Worm (Caenorhabditis elegans) whole organism, mixed stage, embryonic: ENCODE results near the gene hgrs-1.

Experiments used
- M03D4.4 ChIP-seq: sonication (generic microtip); optimal IDR thresholded peaks from 2 replicates; lab custom pipeline; 2017; ENCODE audit warnings: mild to moderate bottlenecking, missing genetic modification characterization, missing compliant biosample characterization
- bed-3 ChIP-seq: fragments of 200-800 bp; sonication (Bioruptor generic); optimal IDR thresholded peaks from 3 replicates; lab custom pipeline; 2018; ENCODE audit warnings: mild to moderate bottlenecking, missing genetic modification characterization, moderate library complexity, missing compliant biosample characterization
- blmp-1 ChIP-seq: fragments of 150-350 bp; optimal IDR thresholded peaks from 2 replicates; lab custom pipeline; 2014; ENCODE audit warnings: missing biosample characterization, missing genetic modification characterization
- ceh-39 ChIP-seq: fragments of 150-350 bp; optimal IDR thresholded peaks from 2 replicates; lab custom pipeline; 2014; ENCODE audit warnings: missing biosample characterization, missing genetic modification characterization
- ceh-43 ChIP-seq: fragments of 200-800 bp; sonication (Bioruptor generic); optimal IDR thresholded peaks from 2 replicates; lab custom pipeline; 2018; ENCODE audit warnings: mild to moderate bottlenecking, missing genetic modification characterization, moderate library complexity, missing compliant biosample characterization
- ceh-83 ChIP-seq: fragments of 200-800 bp; sonication (Bioruptor generic); optimal IDR thresholded peaks from 2 replicates; lab custom pipeline; 2018; ENCODE audit warnings: mild to moderate bottlenecking, missing genetic modification characterization, missing compliant biosample characterization
- ces-1 ChIP-seq: fragments of 150-350 bp; optimal IDR thresholded peaks from 2 replicates; lab custom pipeline; 2014; ENCODE audit warnings: missing biosample characterization, missing genetic modification reagents, missing genetic modification characterization
- cnd-1 ChIP-seq: fragments of 200-800 bp; sonication (Bioruptor generic); optimal IDR thresholded peaks from 2 replicates; lab custom pipeline; 2018; ENCODE audit warnings: mild to moderate bottlenecking, missing genetic modification characterization, missing compliant biosample characterization
- drap-1 ChIP-seq: fragments of 200-800 bp; sonication (Bioruptor generic); optimal IDR thresholded peaks from 3 replicates; lab custom pipeline; 2018; ENCODE audit warnings: mild to moderate bottlenecking, missing genetic modification characterization, missing compliant biosample characterization
- elt-1 ChIP-seq: sonication (generic microtip); optimal IDR thresholded peaks from 2 replicates; lab custom pipeline; 2017; ENCODE audit warnings: missing genetic modification characterization, mild to moderate bottlenecking, missing compliant biosample characterization, antibody characterized with exemption, moderate library complexity, borderline replicate concordance; ENCODE audit not compliant: insufficient read depth
- elt-3 ChIP-seq: fragments of 150-350 bp; optimal IDR thresholded peaks from 2 replicates; lab custom pipeline; 2014; ENCODE audit warnings: missing biosample characterization, missing genetic modification characterization
- flh-1 ChIP-seq: fragments of 200-800 bp; sonication (Bioruptor generic); optimal IDR thresholded peaks from 2 replicates; lab custom pipeline; 2018; ENCODE audit warnings: mild to moderate bottlenecking, missing genetic modification characterization, moderate library complexity, missing compliant biosample characterization
- ham-2 ChIP-seq: fragments of 200-800 bp; sonication (Bioruptor generic); optimal IDR thresholded peaks from 2 replicates; lab custom pipeline; 2018; ENCODE audit warnings: mild to moderate bottlenecking, missing genetic modification characterization, missing compliant biosample characterization
- hlh-1 ChIP-seq: fragments of 150-350 bp; optimal IDR thresholded peaks from 2 replicates; lab custom pipeline; 2014; ENCODE audit warnings: missing biosample characterization, missing genetic modification reagents, missing genetic modification characterization
- lin-13 ChIP-seq: fragments of 150-350 bp; optimal IDR thresholded peaks from 2 replicates; lab custom pipeline; 2014; ENCODE audit warnings: missing biosample characterization, missing genetic modification characterization
- lin-32 ChIP-seq: fragments of 200-800 bp; sonication (Bioruptor generic); optimal IDR thresholded peaks from 2 replicates; lab custom pipeline; 2018; ENCODE audit warnings: mild to moderate bottlenecking, missing genetic modification characterization, missing compliant biosample characterization
- lsy-2 ChIP-seq: fragments of 150-350 bp; optimal IDR thresholded peaks from 2 replicates; lab custom pipeline; 2014; ENCODE audit warnings: missing biosample characterization, missing genetic modification characterization
- mab-5 ChIP-seq: fragments of 150-350 bp; optimal IDR thresholded peaks from 2 replicates; lab custom pipeline; 2014; ENCODE audit warnings: missing biosample characterization, missing genetic modification characterization
- mep-1 ChIP-seq: fragments of 150-350 bp; optimal IDR thresholded peaks from 2 replicates; lab custom pipeline; 2017; ENCODE audit warnings: missing biosample characterization, missing genetic modification reagents, missing genetic modification characterization, inconsistent platforms
- mls-2 ChIP-seq: sonication (generic microtip); optimal IDR thresholded peaks from 2 replicates; lab custom pipeline; 2016; ENCODE audit warnings: mild to moderate bottlenecking, missing genetic modification characterization, moderate library complexity, missing compliant biosample characterization
- nhr-12 ChIP-seq: fragments of 150-350 bp; optimal IDR thresholded peaks from 2 replicates; lab custom pipeline; 2014; ENCODE audit warnings: missing biosample characterization, missing genetic modification characterization
- nhr-2 ChIP-seq: fragments of 150-350 bp; optimal IDR thresholded peaks from 2 replicates; lab custom pipeline; 2014; ENCODE audit warnings: missing biosample characterization, missing genetic modification characterization
- nhr-237 ChIP-seq: fragments of 150-350 bp; optimal IDR thresholded peaks from 2 replicates; lab custom pipeline; 2014; ENCODE audit warnings: missing biosample characterization, missing genetic modification characterization
- nhr-28 ChIP-seq: fragments of 150-350 bp; optimal IDR thresholded peaks from 2 replicates; lab custom pipeline; 2014; ENCODE audit warnings: missing biosample characterization, missing genetic modification characterization
- nhr-76 ChIP-seq: sonication (generic microtip); optimal IDR thresholded peaks from 2 replicates; lab custom pipeline; 2017; ENCODE audit warnings: missing biosample characterization, missing genetic modification characterization
- pha-4 ChIP-seq: fragments of 150-350 bp; optimal IDR thresholded peaks from 2 replicates; lab custom pipeline; 2018; ENCODE audit warnings: missing biosample characterization, missing genetic modification reagents, missing genetic modification characterization
- sem-2 ChIP-seq: fragments of 200-800 bp; sonication (Bioruptor generic); optimal IDR thresholded peaks from 2 replicates; lab custom pipeline; 2018; ENCODE audit warnings: mild to moderate bottlenecking, missing genetic modification characterization, missing compliant biosample characterization
- snpc-4 ChIP-seq: fragments of 150-350 bp; optimal IDR thresholded peaks from 2 replicates; lab custom pipeline; 2014; ENCODE audit warnings: missing biosample characterization, missing genetic modification characterization
- sptf-1 ChIP-seq: sonication (generic microtip); optimal IDR thresholded peaks from 2 replicates; lab custom pipeline; 2017; ENCODE audit warnings: mild to moderate bottlenecking, missing genetic modification characterization, moderate library complexity, missing compliant biosample characterization
- tbx-8 ChIP-seq: fragments of 200-800 bp; sonication (Bioruptor generic); optimal IDR thresholded peaks from 2 replicates; lab custom pipeline; 2018; ENCODE audit warnings: mild to moderate bottlenecking, missing genetic modification characterization, moderate library complexity, missing compliant biosample characterization
- unc-39 ChIP-seq: fragments of 150-350 bp; optimal IDR thresholded peaks from 2 replicates; lab custom pipeline; 2014; ENCODE audit warnings: missing biosample characterization, missing genetic modification characterization
- unc-62 ChIP-seq: fragments of 150-350 bp; optimal IDR thresholded peaks from 2 replicates; lab custom pipeline; 2014; ENCODE audit warnings: missing biosample characterization, missing genetic modification reagents, missing genetic modification characterization
- zip-8 ChIP-seq: fragments of 150-350 bp; optimal IDR thresholded peaks from 2 replicates; lab custom pipeline; 2014; ENCODE audit warnings: missing biosample characterization, missing genetic modification characterization
- ztf-11 ChIP-seq: fragments of 150-350 bp; optimal IDR thresholded peaks from 2 replicates; lab custom pipeline; 2014; ENCODE audit warnings: missing biosample characterization, missing genetic modification characterization

Gene hgrs-1

ce11 chrIV:8171376-8171775 lies 34.5 kb downstream of the hgrs-1 start:
- TF ChIP-seq bed-3 (no peak), elt-3 (tag; lab: Kevin White, UChicago) (no peak), ces-1 (no peak), nhr-12 (no peak), mls-2 (tag; lab: Kevin White, UChicago) (no peak), nhr-237 (no peak), flh-1 (GFP tag; lab: Kevin White, UChicago) (no peak), blmp-1 (tag; lab: Kevin White, UChicago) (no peak), mab-5 (no peak), snpc-4 (tag; lab: Kevin White, UChicago) (no peak), lsy-2 (tag; lab: Kevin White, UChicago) (no peak), elt-1 (tag; lab: Kevin White, UChicago) (no peak), ceh-39 (tag; lab: Kevin White, UChicago) (no peak), pha-4 (no peak), nhr-2 (tag; lab: Kevin White, UChicago) (no peak), lin-32 (GFP tag; lab: Kevin White, UChicago) (no peak)

ce11 chrIV:8170264-8170663 lies 35.6 kb downstream of the hgrs-1 start:
- TF ChIP-seq lsy-2 (tag; lab: Kevin White, UChicago) (no peak), cnd-1 (tag; lab: Kevin White, UChicago) (no peak), unc-62 (no peak), M03D4.4 (tag; lab: Kevin White, UChicago) (no peak), tbx-8 (GFP tag; lab: Kevin White, UChicago) (no peak), flh-1 (GFP tag; lab: Kevin White, UChicago) (no peak), bed-3 (no peak), lin-32 (GFP tag; lab: Kevin White, UChicago) (no peak), sptf-1 (no peak), elt-3 (tag; lab: Kevin White, UChicago) (peak; percentile 51), ces-1 (no peak), nhr-237 (peak; percentile 29), ztf-11 (tag; lab: Kevin White, UChicago) (no peak), nhr-76 (no peak), ceh-43 (GFP tag; lab: Kevin White, UChicago) (no peak), elt-1 (tag; lab: Kevin White, UChicago) (no peak), nhr-12 (no peak), pha-4 (peak; percentile 58), mep-1 (tag; lab: Kevin White, UChicago) (no peak), ham-2 (peak; percentile 86), nhr-28 (no peak), sem-2 (GFP tag; lab: Kevin White, UChicago) (no peak), snpc-4 (tag; lab: Kevin White, UChicago) (no peak), mls-2 (tag; lab: Kevin White, UChicago) (no peak), hlh-1 (tag; lab: Kevin White, UChicago) (no peak), ceh-39 (tag; lab: Kevin White, UChicago) (no peak), nhr-2 (tag; lab: Kevin White, UChicago) (no peak), drap-1 (no peak), mab-5 (no peak), ceh-83 (GFP tag; lab: Kevin White, UChicago) (no peak), unc-39 (no peak), blmp-1 (tag; lab: Kevin White, UChicago) (no peak), lin-13 (no peak), zip-8 (tag; lab: Kevin White, UChicago) (no peak)

DNA sequence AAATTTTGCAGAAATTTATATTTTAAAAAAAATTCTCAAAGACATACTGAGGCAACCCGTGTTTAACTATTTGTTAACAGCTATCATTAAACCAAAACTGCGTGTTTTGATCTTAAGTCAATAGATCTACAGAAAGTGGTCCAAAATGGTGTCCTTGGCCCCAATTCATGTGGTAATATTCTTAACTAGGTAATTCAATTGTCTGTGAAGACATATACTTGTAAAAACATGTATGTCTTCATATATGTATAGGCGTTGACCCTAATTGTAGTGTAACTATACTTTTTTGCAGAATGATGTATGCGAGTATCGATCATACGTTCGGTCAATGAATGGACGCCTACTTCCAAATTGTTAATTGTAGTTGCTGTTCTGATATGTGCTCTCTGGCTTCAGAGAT lies 36.2 kb downstream of the hgrs-1 start, which contains the start of gene C07G1.15:
Gene C07G1.15 (plus strand): TSS at position 301 of the 400 bp plus-strand sequence.
- TF ChIP-seq cnd-1 (tag; lab: Kevin White, UChicago) (no peak), mab-5 (no peak), nhr-76 (no peak), mep-1 (tag; lab: Kevin White, UChicago) (no peak), lin-32 (GFP tag; lab: Kevin White, UChicago) (no peak), elt-1 (tag; lab: Kevin White, UChicago) (no peak), sem-2 (GFP tag; lab: Kevin White, UChicago) (no peak), nhr-2 (tag; lab: Kevin White, UChicago) (no peak), elt-3 (tag; lab: Kevin White, UChicago) (no peak), ham-2 (no peak), bed-3 (no peak), ceh-83 (GFP tag; lab: Kevin White, UChicago) (no peak), M03D4.4 (tag; lab: Kevin White, UChicago) (no peak), pha-4 (no peak), unc-62 (no peak), ztf-11 (tag; lab: Kevin White, UChicago) (no peak), blmp-1 (tag; lab: Kevin White, UChicago) (no peak), mls-2 (tag; lab: Kevin White, UChicago) (no peak), ceh-43 (GFP tag; lab: Kevin White, UChicago) (no peak), hlh-1 (tag; lab: Kevin White, UChicago) (no peak)
